Worm (Caenorhabditis elegans): ENCODE data around the gene sut-1.

Gene sut-1

ce11 chrII:1143173-1143738 lies 20.2 kb upstream of the sut-1 start (continued):
- TF ChIP-seq nhr-11 (tag; optimal IDR thresholded peaks at IDR 0.05) (no peak), lim-7 (GFP tag; IDR thresholded peaks at IDR 0.05) (no peak), aha-1 (tag) (no peak), unc-39 (tag; optimal IDR thresholded peaks at IDR 0.05) (no peak), snpc-4 (tag; optimal IDR thresholded peaks at IDR 0.05) (no peak), egl-43 (GFP tag; IDR thresholded peaks at IDR 0.05) (no peak), hif-1 (tag; optimal IDR thresholded peaks at IDR 0.05) (no peak), snpc-1.2 (GFP tag; IDR thresholded peaks at IDR 0.05) (no peak), lin-15B (tag; optimal IDR thresholded peaks at IDR 0.05) (no peak), daf-16 (GFP tag; optimal IDR thresholded peaks at IDR 0.05) (no peak), daf-16 (tag; optimal IDR thresholded peaks at IDR 0.05) (peak; percentile 63), mdt-29 (GFP tag; IDR thresholded peaks at IDR 0.05) (peak; percentile 37; the same call in 1 of the 2 replicates), T20F7.1 (GFP tag; optimal IDR thresholded peaks at IDR 0.05) (peak; percentile 7), pqm-1 (tag; optimal IDR thresholded peaks at IDR 0.05) (peak; percentile 16), nhr-25 (tag; optimal IDR thresholded peaks at IDR 0.05; ENCODE audit: borderline replicate concordance, insufficient read depth) (peak; percentile 41), hlh-11 (tag; optimal IDR thresholded peaks at IDR 0.05) (peak; percentile 64), daf-8 (GFP tag; IDR thresholded peaks at IDR 0.05) (no peak), madf-5 (GFP tag; IDR thresholded peaks at IDR 0.05) (peak in 1 of 2 experiments; percentile 39; a peak in 1 of 4 replicates), nhr-77 (tag; optimal IDR thresholded peaks at IDR 0.05) (no peak)

ce11 chrII:1141720-1142574 lies 18.9 kb upstream of the sut-1 start:
- TF ChIP-seq zfp-2 (tag; optimal IDR thresholded peaks at IDR 0.05) (no peak), fos-1 (tag; optimal IDR thresholded peaks at IDR 0.05) (no peak), snpc-4 (tag; optimal IDR thresholded peaks at IDR 0.05) (no peak), madf-5 (GFP tag; IDR thresholded peaks at IDR 0.05) (no peak), ceh-44 (GFP tag; IDR thresholded peaks at IDR 0.05) (no peak), nhr-237 (tag; optimal IDR thresholded peaks at IDR 0.05) (no peak), nhr-77 (tag; optimal IDR thresholded peaks at IDR 0.05) (no peak), ama-1 (optimal IDR thresholded peaks at IDR 0.05) (no peak), zip-11 (GFP tag; IDR thresholded peaks at IDR 0.05) (no peak), Y48G9A.11 (GFP tag; IDR thresholded peaks at IDR 0.05) (no peak), duxl-1 (tag; optimal IDR thresholded peaks at IDR 0.05; ENCODE audit: poor library complexity) (no peak), dpl-1 (GFP tag; optimal IDR thresholded peaks at IDR 0.05) (no peak), egl-43 (GFP tag; IDR thresholded peaks at IDR 0.05) (peak; percentile 17; the same call in 1 of the 2 replicates), pha-4 (GFP tag; IDR thresholded peaks at IDR 0.05) (peak; percentile 23; the same call in 1 of the 2 replicates), pha-4 (tag; optimal IDR thresholded peaks at IDR 0.05) (no peak), php-3 (GFP tag; IDR thresholded peaks at IDR 0.05) (no peak), nhr-25 (tag; optimal IDR thresholded peaks at IDR 0.05; ENCODE audit: borderline replicate concordance, insufficient read depth) (peak; percentile 28), unc-62 (GFP tag; optimal IDR thresholded peaks at IDR 0.05 in 1 of 2) (peak in 1 of 2 experiments; percentile 72), unc-62 (tag; optimal IDR thresholded peaks at IDR 0.05) (no peak), nhr-48 (tag; optimal IDR thresholded peaks at IDR 0.05) (no peak), daf-16 (GFP tag; optimal IDR thresholded peaks at IDR 0.05) (no peak), daf-16 (tag; optimal IDR thresholded peaks at IDR 0.05) (no peak), nhr-76 (tag; optimal IDR thresholded peaks at IDR 0.05) (no peak), unc-130 (GFP tag; optimal IDR thresholded peaks at IDR 0.05) (no peak), ces-1 (GFP tag; optimal IDR thresholded peaks at IDR 0.05) (no peak), F26F4.8 (GFP tag; conservative IDR thresholded peaks at IDR 0.05) (0 out of 2 replicates have a peak, but pooled peaks have one; percentile 54), lsy-2 (tag; optimal IDR thresholded peaks at IDR 0.05) (peak in 1 of 2 experiments; percentile 2), R02D3.7 (tag; optimal IDR thresholded peaks at IDR 0.05) (no peak), spr-3 (GFP tag; optimal IDR thresholded peaks at IDR 0.05) (no peak), lin-29 (GFP tag; IDR thresholded peaks at IDR 0.05) (no peak), ztf-11 (tag; optimal IDR thresholded peaks at IDR 0.05) (no peak), nhr-11 (tag; optimal IDR thresholded peaks at IDR 0.05) (no peak), mxl-2 (GFP tag; conservative IDR thresholded peaks at IDR 0.05) (0 out of 2 replicates have a peak, but pooled peaks have one; percentile 30), tra-1 (GFP tag; IDR thresholded peaks at IDR 0.05) (0 out of 2 replicates have a peak, but pooled peaks have one; percentile 6), mxl-3 (GFP tag; optimal IDR thresholded peaks at IDR 0.05) (peak; percentile 20), daf-8 (GFP tag; IDR thresholded peaks at IDR 0.05) (no peak), dve-1 (tag; optimal IDR thresholded peaks at IDR 0.05; ENCODE audit: insufficient read depth) (no peak), aha-1 (tag) (no peak)
